Fruit fly (Drosophila melanogaster) whole organism, prepupa: ENCODE data around the gene CG5715.

Source experiments
- Blimp-1 ChIP-seq: fragments of 200-800 bp; sonication (Bioruptor generic); optimal IDR thresholded peaks from 3 replicates; lab custom pipeline; 2017; ENCODE audit warnings: missing biosample characterization, missing genetic modification characterization, mild to moderate bottlenecking, moderate library complexity, missing genetic modification reagents
- CG11294 ChIP-seq: fragments of 200-800 bp; sonication (Bioruptor generic); IDR thresholded peaks from 2 replicates; pipeline ENCODE4 v1.3.6; 2022; ENCODE audit warnings: missing biosample characterization, missing genetic modification characterization
- CG11902 ChIP-seq: fragments of 200-800 bp; sonication (Bioruptor generic); optimal IDR thresholded peaks from 3 replicates; lab custom pipeline; 2016; ENCODE audit warnings: missing biosample characterization, missing genetic modification characterization
- CG1621 ChIP-seq: fragments of 200-800 bp; sonication (Bioruptor generic); optimal IDR thresholded peaks from 3 replicates; lab custom pipeline; 2018; ENCODE audit warnings: missing biosample characterization, mild to moderate bottlenecking, missing genetic modification characterization
- CG16779 ChIP-seq: fragments of 200-800 bp; sonication (Bioruptor generic); optimal IDR thresholded peaks from 3 replicates; lab custom pipeline; 2017; ENCODE audit warnings: missing biosample characterization, mild to moderate bottlenecking, missing genetic modification characterization
- CG31627 ChIP-seq: fragments of 200-800 bp; sonication (Bioruptor generic); optimal IDR thresholded peaks from 3 replicates; lab custom pipeline; 2016; ENCODE audit warnings: missing biosample characterization, missing genetic modification characterization
- CG32006 ChIP-seq: fragments of 200-800 bp; sonication (Bioruptor generic); optimal IDR thresholded peaks from 3 replicates; lab custom pipeline; 2017; ENCODE audit warnings: missing biosample characterization, mild to moderate bottlenecking, missing genetic modification characterization
- CG4318 ChIP-seq: fragments of 200-800 bp; sonication (Bioruptor generic); optimal IDR thresholded peaks from 3 replicates; lab custom pipeline; 2017; ENCODE audit warnings: missing biosample characterization, mild to moderate bottlenecking, missing genetic modification characterization
- CG6276 ChIP-seq: fragments of 200-800 bp; sonication (Bioruptor generic); optimal IDR thresholded peaks from 2 replicates; lab custom pipeline; 2017; ENCODE audit warnings: missing biosample characterization, mild to moderate bottlenecking, missing genetic modification characterization
- CG6808 ChIP-seq: fragments of 200-800 bp; sonication (Bioruptor generic); optimal IDR thresholded peaks from 3 replicates; lab custom pipeline; 2017; ENCODE audit warnings: missing biosample characterization, missing genetic modification characterization, mild to moderate bottlenecking, moderate library complexity, missing genetic modification reagents
- CG6854 ChIP-seq: fragments of 200-800 bp; sonication (Bioruptor generic); optimal IDR thresholded peaks from 2 replicates; lab custom pipeline; 2017; ENCODE audit warnings: missing biosample characterization, mild to moderate bottlenecking, missing genetic modification characterization
- CG8119 ChIP-seq: fragments of 200-800 bp; sonication (Bioruptor generic); IDR thresholded peaks from 3 replicates; pipeline ENCODE4 v1.3.6; 2022; ENCODE audit warnings: missing biosample characterization, missing genetic modification characterization
- CG8319 ChIP-seq: fragments of 200-800 bp; sonication (Bioruptor generic); optimal IDR thresholded peaks from 3 replicates; lab custom pipeline; 2016; ENCODE audit warnings: missing biosample characterization, missing genetic modification characterization
- CG8632 ChIP-seq: fragments of 200-800 bp; sonication (Bioruptor generic); optimal IDR thresholded peaks from 3 replicates; lab custom pipeline; 2016; ENCODE audit warnings: missing biosample characterization, missing genetic modification characterization
- CG9139 ChIP-seq: fragments of 200-800 bp; sonication (Bioruptor generic); optimal IDR thresholded peaks from 3 replicates; lab custom pipeline; 2017; ENCODE audit warnings: missing biosample characterization, mild to moderate bottlenecking, missing genetic modification characterization
- Eip75B ChIP-seq: fragments of 200-800 bp; sonication (Bioruptor generic); optimal IDR thresholded peaks from 3 replicates; lab custom pipeline; 2016; ENCODE audit warnings: missing biosample characterization, missing genetic modification characterization
- Eip78C ChIP-seq: fragments of 200-800 bp; sonication (Bioruptor generic); peaks from one replicate; lab custom pipeline; 2016; ENCODE audit warnings: missing biosample characterization, missing genetic modification characterization
- Ets21C ChIP-seq: fragments of 200-800 bp; sonication (Bioruptor generic); optimal IDR thresholded peaks from 3 replicates; lab custom pipeline; 2016; ENCODE audit warnings: missing biosample characterization, missing genetic modification characterization
- Hr39 ChIP-seq: fragments of 200-800 bp; sonication (Bioruptor generic); optimal IDR thresholded peaks from 2 replicates; lab custom pipeline; 2016; ENCODE audit warnings: missing biosample characterization, missing genetic modification characterization
- Hr4 ChIP-seq: fragments of 200-800 bp; sonication (Bioruptor generic); optimal IDR thresholded peaks from 3 replicates; lab custom pipeline; 2016; ENCODE audit warnings: missing biosample characterization, missing genetic modification characterization
- Lpt ChIP-seq: fragments of 200-800 bp; sonication (Bioruptor generic); optimal IDR thresholded peaks from 3 replicates; lab custom pipeline; 2016; ENCODE audit warnings: missing biosample characterization, missing genetic modification characterization
- Met ChIP-seq: fragments of 200-800 bp; sonication (Bioruptor generic); optimal IDR thresholded peaks from 3 replicates; lab custom pipeline; 2016; ENCODE audit warnings: missing biosample characterization, missing genetic modification characterization
- OdsH ChIP-seq: fragments of 200-800 bp; sonication (Bioruptor generic); optimal IDR thresholded peaks from 3 replicates; lab custom pipeline; 2016; ENCODE audit warnings: missing biosample characterization, missing genetic modification characterization
- Smox ChIP-seq: fragments of 200-800 bp; sonication (Bioruptor generic); optimal IDR thresholded peaks from 3 replicates; lab custom pipeline; 2016; ENCODE audit warnings: missing biosample characterization, missing genetic modification characterization
- Sox102F ChIP-seq: fragments of 200-800 bp; sonication (Bioruptor generic); optimal IDR thresholded peaks from 2 replicates; lab custom pipeline; 2016; ENCODE audit warnings: missing biosample characterization, mild to moderate bottlenecking, missing genetic modification characterization
- achi ChIP-seq: fragments of 200-800 bp; sonication (Bioruptor generic); optimal IDR thresholded peaks from 3 replicates; lab custom pipeline; 2016; ENCODE audit warnings: missing biosample characterization, missing genetic modification characterization
- cyc ChIP-seq: fragments of 200-800 bp; sonication (Bioruptor generic); optimal IDR thresholded peaks from 3 replicates; lab custom pipeline; 2016; ENCODE audit warnings: missing biosample characterization, missing genetic modification characterization
- dac ChIP-seq: fragments of 200-800 bp; sonication (Bioruptor generic); optimal IDR thresholded peaks from 2 replicates; lab custom pipeline; 2017; ENCODE audit warnings: missing biosample characterization, mild to moderate bottlenecking, missing genetic modification characterization
- eg ChIP-seq: fragments of 200-800 bp; sonication (Bioruptor generic); IDR thresholded peaks from 3 replicates; pipeline ENCODE4 v1.3.6; 2022; ENCODE audit warnings: missing biosample characterization, missing genetic modification characterization
- fd59A ChIP-seq: fragments of 200-800 bp; sonication (Bioruptor generic); optimal IDR thresholded peaks from 2 replicates; lab custom pipeline; 2017; ENCODE audit warnings: missing biosample characterization, mild to moderate bottlenecking, missing genetic modification characterization, missing genetic modification reagents
- fd85E ChIP-seq: fragments of 200-800 bp; sonication (Bioruptor generic); optimal IDR thresholded peaks from 3 replicates; lab custom pipeline; 2016; ENCODE audit warnings: missing biosample characterization, missing genetic modification characterization
- fkh ChIP-seq: fragments of 200-800 bp; sonication (Bioruptor generic); optimal IDR thresholded peaks from 3 replicates; lab custom pipeline; 2017; ENCODE audit warnings: missing biosample characterization, mild to moderate bottlenecking, missing genetic modification characterization, moderate library complexity
- net ChIP-seq: fragments of 200-800 bp; sonication (Bioruptor generic); optimal IDR thresholded peaks from 3 replicates; lab custom pipeline; 2016; ENCODE audit warnings: missing biosample characterization, missing genetic modification characterization
- salr ChIP-seq, 2 experiments: fragments of 200-800 bp; sonication (Bioruptor generic); optimal IDR thresholded peaks; 3 replicates each; lab custom pipeline; 2016 to 2018; ENCODE audit warnings: missing biosample characterization in 2 of 2, missing genetic modification characterization in 2 of 2, mild to moderate bottlenecking in 1 of 2
- spab ChIP-seq: fragments of 200-800 bp; sonication (Bioruptor generic); optimal IDR thresholded peaks from 2 replicates; lab custom pipeline; 2017; ENCODE audit warnings: missing biosample characterization, mild to moderate bottlenecking, missing genetic modification characterization, missing genetic modification reagents
- ss ChIP-seq, 2 experiments: fragments of 200-800 bp; sonication (Bioruptor generic); optimal IDR thresholded peaks; 2 replicates in 1 of 2; 3 replicates in 1 of 2; lab custom pipeline; 2017 to 2018; ENCODE audit warnings: mild to moderate bottlenecking in 2 of 2, missing biosample characterization in 2 of 2, missing genetic modification characterization in 2 of 2, moderate library complexity in 1 of 2
- svp ChIP-seq: fragments of 200-800 bp; sonication (Bioruptor generic); peaks from one replicate; lab custom pipeline; 2016; ENCODE audit warnings: missing biosample characterization, missing genetic modification characterization
- topi ChIP-seq: fragments of 200-800 bp; sonication (Bioruptor generic); optimal IDR thresholded peaks from 3 replicates; lab custom pipeline; 2016; ENCODE audit warnings: missing biosample characterization, missing genetic modification characterization
- vri ChIP-seq: fragments of 200-800 bp; sonication (Bioruptor generic); optimal IDR thresholded peaks from 3 replicates; lab custom pipeline; 2016; ENCODE audit warnings: missing biosample characterization, mild to moderate bottlenecking, missing genetic modification characterization

CG5715 gene

dm6 chr3R:24289768-24290349, 4.3 kb downstream of the CG5715 start, which contains the start of the genes CG34290 and Uck (continued):
- TF ChIP-seq CG11902 (GFP tag; lab: Kevin White, UChicago) (peak; percentile 6), CG8119 (GFP tag; lab: Robert Waterston, UW) (no peak), CG4318 (GFP tag; lab: Kevin White, UChicago) (no peak), fkh (GFP tag; lab: Kevin White, UChicago) (peak; percentile 79), Eip78C (GFP tag; lab: Kevin White, UChicago) (peak; percentile 76), CG9139 (GFP tag; lab: Kevin White, UChicago) (peak; percentile 61), cyc (peak; percentile 60), CG6276 (GFP tag; lab: Kevin White, UChicago) (no peak), net (GFP tag; lab: Kevin White, UChicago) (peak; percentile 41), CG8632 (GFP tag; lab: Kevin White, UChicago) (peak; percentile 27), fd59A (GFP tag; lab: Kevin White, UChicago) (peak; percentile 27), Blimp-1 (GFP tag; lab: Kevin White, UChicago) (peak; percentile 41), Hr39 (no peak), OdsH (peak; percentile 53), salr (GFP tag; optimal IDR thresholded peaks at IDR 0.05; lab: Kevin White, UChicago) (peak in 1 of 2 experiments; percentile 74), ss (GFP tag; optimal IDR thresholded peaks at IDR 0.05; lab: Kevin White, UChicago) (peak in 1 of 2 experiments; percentile 73), svp (GFP tag; lab: Kevin White, UChicago) (peak; percentile 75), achi (GFP tag; lab: Kevin White, UChicago) (peak; percentile 14), Lpt (GFP tag; lab: Kevin White, UChicago) (no peak)

- TF ChIP-seq Lpt (GFP tag; lab: Kevin White, UChicago) (no peak), ss (GFP tag; optimal IDR thresholded peaks at IDR 0.05; lab: Kevin White, UChicago) (peak; percentile 58 to 70), CG9139 (GFP tag; lab: Kevin White, UChicago) (peak; percentile 32), Hr39 (no peak), Smox (GFP tag; lab: Kevin White, UChicago) (no peak), fd59A (GFP tag; lab: Kevin White, UChicago) (no peak), Met (GFP tag; lab: Kevin White, UChicago) (no peak), CG6854 (GFP tag; lab: Kevin White, UChicago) (peak; percentile 5), Sox102F (GFP tag; lab: Kevin White, UChicago) (no peak), Eip78C (GFP tag; lab: Kevin White, UChicago) (peak; percentile 30), topi (GFP tag; lab: Kevin White, UChicago) (no peak), vri (GFP tag; lab: Kevin White, UChicago) (no peak), CG11902 (GFP tag; lab: Kevin White, UChicago) (no peak), eg (GFP tag; lab: Robert Waterston, UW) (no peak), CG1621 (tag; lab: Kevin White, UChicago) (no peak), Eip75B (no peak), CG32006 (no peak), CG11294 (GFP tag; lab: Robert Waterston, UW) (no peak), spab (GFP tag; lab: Kevin White, UChicago) (no peak), CG6808 (GFP tag; lab: Kevin White, UChicago) (no peak), Hr4 (no peak), fd85E (GFP tag; lab: Kevin White, UChicago) (no peak), Ets21C (no peak), OdsH (no peak), svp (GFP tag; lab: Kevin White, UChicago) (peak; percentile 82), dac (GFP tag; lab: Kevin White, UChicago) (no peak), CG8119 (GFP tag; lab: Robert Waterston, UW) (no peak), CG16779 (no peak), CG31627 (GFP tag; lab: Kevin White, UChicago) (no peak), CG6276 (GFP tag; lab: Kevin White, UChicago) (peak; percentile 5), CG8319 (GFP tag; lab: Kevin White, UChicago) (no peak)
Measured at dm6 chr3R:24287157-24287556, 7.0 kb downstream of the CG5715 start.
